Worm (Caenorhabditis elegans) whole organism, L4 larva: Measurements from ENCODE around the gene lact-4.

Experiments used
- F49E8.2 ChIP-seq: sonication (generic microtip); optimal IDR thresholded peaks from 2 replicates; lab custom pipeline; 2016; ENCODE audit warnings: missing compliant biosample characterization, mild to moderate bottlenecking, missing genetic modification characterization, borderline replicate concordance
- aha-1 ChIP-seq: fragments of 150-350 bp; peaks from one replicate; lab custom pipeline; 2014; ENCODE audit warnings: missing biosample characterization, missing genetic modification characterization
- cey-2 ChIP-seq: sonication (generic microtip); optimal IDR thresholded peaks from 3 replicates; lab custom pipeline; 2017; ENCODE audit warnings: missing genetic modification characterization, mild to moderate bottlenecking, missing compliant biosample characterization, antibody characterized with exemption, borderline replicate concordance; ENCODE audit not compliant: insufficient read depth
- daf-16 ChIP-seq, 3 experiments: sonication (generic microtip); optimal IDR thresholded peaks; 2 replicates each; lab custom pipeline; 2016 to 2017; ENCODE audit warnings: missing genetic modification characterization in 3 of 3, missing genetic modification reagents in 3 of 3, mild to moderate bottlenecking in 2 of 3, missing compliant biosample characterization in 2 of 3, missing biosample characterization in 1 of 3, moderate library complexity in 1 of 3
- dpl-1 ChIP-seq: fragments of 150-350 bp; optimal IDR thresholded peaks from 2 replicates; lab custom pipeline; 2014; ENCODE audit warnings: missing biosample characterization, missing genetic modification reagents, missing genetic modification characterization
- duxl-1 ChIP-seq: sonication (generic microtip); optimal IDR thresholded peaks from 2 replicates; lab custom pipeline; 2016; ENCODE audit warnings: mild to moderate bottlenecking, missing genetic modification characterization, moderate library complexity, missing compliant biosample characterization; ENCODE audit not compliant: poor library complexity
- hlh-30 ChIP-seq: sonication (generic microtip); optimal IDR thresholded peaks from 2 replicates; lab custom pipeline; 2017; ENCODE audit warnings: antibody characterized with exemption, mild to moderate bottlenecking, missing genetic modification characterization, missing compliant biosample characterization; ENCODE audit not compliant: insufficient read depth
- hmg-1.1 ChIP-seq: fragments of 200-800 bp; sonication (Bioruptor generic); IDR thresholded peaks from 2 replicates; pipeline ENCODE4 v1.3.6; 2022; ENCODE audit warnings: missing genetic modification reagents, missing genetic modification characterization, missing compliant biosample characterization
- lsy-2 ChIP-seq, 2 experiments: fragments of 150-350 bp in 1 of 2; sonication (generic microtip) in 1 of 2; optimal IDR thresholded peaks; 2 replicates each; lab custom pipeline; 2014 to 2017; ENCODE audit warnings: missing biosample characterization in 2 of 2, missing genetic modification characterization in 2 of 2
- mep-1 ChIP-seq: fragments of 150-350 bp; sonication (generic microtip); optimal IDR thresholded peaks from 3 replicates; lab custom pipeline; 2014; ENCODE audit warnings: missing biosample characterization, missing genetic modification characterization
- mxl-3 ChIP-seq: fragments of 200-800 bp; sonication (Bioruptor generic); optimal IDR thresholded peaks from 2 replicates; lab custom pipeline; 2018; ENCODE audit warnings: mild to moderate bottlenecking, missing genetic modification characterization, missing compliant biosample characterization
- nhr-28 ChIP-seq: fragments of 150-350 bp; optimal IDR thresholded peaks from 2 replicates; lab custom pipeline; 2014; ENCODE audit warnings: missing biosample characterization, missing genetic modification characterization
- unc-130 ChIP-seq: sonication (generic microtip); optimal IDR thresholded peaks from 2 replicates; lab custom pipeline; 2016; ENCODE audit warnings: missing genetic modification reagents, missing genetic modification characterization, missing compliant biosample characterization
- zfp-2 ChIP-seq: sonication (generic microtip); optimal IDR thresholded peaks from 2 replicates; lab custom pipeline; 2016; ENCODE audit warnings: mild to moderate bottlenecking, missing genetic modification characterization, missing compliant biosample characterization

Gene lact-4

ce11 chrII:8428947-8429919, 51.0 kb downstream of the lact-4 start:
- TF ChIP-seq dpl-1 (GFP tag; lab: Kevin White, UChicago) (peak; percentile 24), mep-1 (tag; lab: Kevin White, UChicago) (no peak), mxl-3 (peak; percentile 7), duxl-1 (no peak), nhr-28 (peak; percentile 19), daf-16 (GFP tag; optimal IDR thresholded peaks at IDR 0.05; lab: Kevin White, UChicago) (no peak), daf-16 (tag; optimal IDR thresholded peaks at IDR 0.05; lab: Kevin White, UChicago) (peak; percentile 8), F49E8.2 (peak; percentile 52), unc-130 (GFP tag; lab: Kevin White, UChicago) (peak; percentile 14), lsy-2 (tag; optimal IDR thresholded peaks at IDR 0.05; lab: Kevin White, UChicago) (peak in 1 of 2 experiments; percentile 43), hmg-1.1 (peak; percentile 36; the same call in 1 of the 2 replicates), zfp-2 (no peak), aha-1 (tag; lab: Kevin White, UChicago) (peak; percentile 76)
- TF ChIP-seq, all 104 proteins: peak for 9

ce11 chrII:8428758-8428946, 51.6 kb downstream of the lact-4 start, which contains the start of gene F14E5.2:
TSS of gene F14E5.2 (minus strand) at chrII:8428858.
- TF ChIP-seq hlh-30 (tag; lab: Kevin White, UChicago) (no peak), F49E8.2 (no peak), cey-2 (tag; lab: Kevin White, UChicago) (no peak), nhr-28 (no peak)
- TF ChIP-seq, all 104 proteins: peak for 0
